Worm (Caenorhabditis elegans): Measurements from ENCODE around the gene F13H10.6.

F13H10.6 gene

ce11 chrIV:10990699-10991098 is 18.4 kb upstream of the F13H10.6 start, which contains the start of gene F13H10.5:
TSS of gene F13H10.5 (plus strand) at chrIV:10990999.
- TF ChIP-seq F10E7.11 (tag; optimal IDR thresholded peaks at IDR 0.05) (no peak), somi-1 (GFP tag; optimal IDR thresholded peaks at IDR 0.05) (no peak), efl-1 (GFP tag; optimal IDR thresholded peaks at IDR 0.05) (no peak), F55B11.4 (tag; optimal IDR thresholded peaks at IDR 0.05; ENCODE audit: borderline replicate concordance, insufficient read depth) (no peak), gei-17 (GFP tag; optimal IDR thresholded peaks at IDR 0.05) (no peak), cebp-1 (GFP tag; IDR thresholded peaks at IDR 0.05) (no peak), cebp-1 (tag; optimal IDR thresholded peaks at IDR 0.05) (no peak), aptf-2 (GFP tag; conservative IDR thresholded peaks at IDR 0.05) (no peak), lsy-27 (tag; optimal IDR thresholded peaks at IDR 0.05; ENCODE audit: borderline replicate concordance, insufficient read depth) (no peak), nfyb-1 (GFP tag; IDR thresholded peaks at IDR 0.05) (no peak), sptf-2 (GFP tag; optimal IDR thresholded peaks at IDR 0.05) (no peak), Y53G8AR.9 (GFP tag; conservative IDR thresholded peaks at IDR 0.05) (no peak), T26A5.8 (tag; optimal IDR thresholded peaks at IDR 0.05) (no peak), Y56A3A.18 (GFP tag; IDR thresholded peaks at IDR 0.05) (no peak), madf-10 (tag; optimal IDR thresholded peaks at IDR 0.05) (no peak), lsl-1 (GFP tag; optimal IDR thresholded peaks at IDR 0.05) (no peak), nfya-2 (GFP tag; IDR thresholded peaks at IDR 0.05) (no peak), unc-62 (GFP tag; optimal IDR thresholded peaks at IDR 0.05) (no peak), hmg-20 (GFP tag; IDR thresholded peaks at IDR 0.05) (no peak), F23B12.7 (tag; optimal IDR thresholded peaks at IDR 0.05; ENCODE audit: insufficient read depth) (no peak), madf-3 (GFP tag; IDR thresholded peaks at IDR 0.05) (no peak)

ce11 chrIV:11001614-11002013 is 7.5 kb upstream of the F13H10.6 start, which contains the start of gene F13H10.9:
TSS of gene F13H10.9 (plus strand) at chrIV:11001914.
- no peak for TF ChIP-seq nhr-90 (tag; optimal IDR thresholded peaks at IDR 0.05)
- no peak for TF ChIP-seq ztf-22 (GFP tag; optimal IDR thresholded peaks at IDR 0.05)
- no peak for TF ChIP-seq Y95B8A.8 (GFP tag; IDR thresholded peaks at IDR 0.05)

- TF ChIP-seq ceh-79 (tag; optimal IDR thresholded peaks at IDR 0.05) (no peak), C17E4.6 (GFP tag; IDR thresholded peaks at IDR 0.05) (no peak), B0035.1 (tag; optimal IDR thresholded peaks at IDR 0.05) (no peak), pbrm-1 (GFP tag; IDR thresholded peaks at IDR 0.05) (no peak), cebp-2 (GFP tag; IDR thresholded peaks at IDR 0.05) (no peak), mxl-1 (tag; optimal IDR thresholded peaks at IDR 0.05) (no peak), ztf-28 (GFP tag; IDR thresholded peaks at IDR 0.05) (no peak), F23B12.7 (tag; optimal IDR thresholded peaks at IDR 0.05; ENCODE audit: insufficient read depth) (no peak), snpc-3.4 (tag; optimal IDR thresholded peaks at IDR 0.05) (no peak), Y56A3A.18 (GFP tag; IDR thresholded peaks at IDR 0.05) (no peak), mel-28 (tag; optimal IDR thresholded peaks at IDR 0.05; ENCODE audit: borderline replicate concordance) (no peak), ztf-6 (GFP tag; IDR thresholded peaks at IDR 0.05) (no peak), hlh-12 (tag; optimal IDR thresholded peaks at IDR 0.05) (no peak), unc-130 (GFP tag; optimal IDR thresholded peaks at IDR 0.05) (no peak), bed-2 (GFP tag; IDR thresholded peaks at IDR 0.05) (no peak)
Measured at ce11 chrIV:11004273-11004672, 4.8 kb upstream of the F13H10.6 start, which contains the start of gene F13H10.1. TSS of gene F13H10.1 (plus strand) at chrIV:11004573.

Data from whole organism, young adult.